Fruit fly (Drosophila melanogaster) whole organism, embryonic: ENCODE data around the gene CG6927.

Source experiments
- Ada2b ChIP-seq: fragments of 200-800 bp; sonication (Bioruptor generic); IDR thresholded peaks from 2 replicates; pipeline ENCODE4 v1.3.6; 2022; ENCODE audit warnings: missing biosample characterization, missing genetic modification characterization
- Adf1 ChIP-seq: fragments of 200-800 bp; sonication (Bioruptor generic); IDR thresholded peaks from 2 replicates; pipeline ENCODE4 v1.3.6; 2022; ENCODE audit warnings: missing biosample characterization, missing genetic modification characterization
- Atf3 ChIP-seq: fragments of 200-800 bp; sonication (Bioruptor generic); optimal IDR thresholded peaks from 3 replicates; lab custom pipeline; 2016; ENCODE audit warnings: missing biosample characterization, missing genetic modification characterization
- CG13123 ChIP-seq: fragments of 200-800 bp; sonication (Bioruptor generic); optimal IDR thresholded peaks from 2 replicates; lab custom pipeline; 2016; ENCODE audit warnings: missing biosample characterization, missing genetic modification characterization
- CG13296 ChIP-seq: fragments of 200-800 bp; sonication (Bioruptor generic); optimal IDR thresholded peaks from 3 replicates; lab custom pipeline; 2018; ENCODE audit warnings: missing biosample characterization, mild to moderate bottlenecking, missing genetic modification characterization
- CG14667 ChIP-seq: fragments of 200-800 bp; sonication (Bioruptor generic); IDR thresholded peaks from 2 replicates; pipeline ENCODE4 v1.3.6; 2022; ENCODE audit warnings: missing biosample characterization, missing genetic modification characterization
- CG14860 ChIP-seq: fragments of 200-800 bp; sonication (Bioruptor generic); IDR thresholded peaks from 3 replicates; pipeline ENCODE4 v1.3.6; 2022; ENCODE audit warnings: missing biosample characterization, missing genetic modification characterization; ENCODE audit not compliant: partially characterized antibody
- CG16779 ChIP-seq: fragments of 200-800 bp; sonication (Bioruptor generic); IDR thresholded peaks from 2 replicates; pipeline ENCODE4 v1.3.6; 2022; ENCODE audit warnings: missing biosample characterization, missing genetic modification characterization
- CG17361 ChIP-seq: fragments of 200-800 bp; sonication (Bioruptor generic); IDR thresholded peaks from 3 replicates; pipeline ENCODE4 v1.3.6; 2022; ENCODE audit warnings: missing biosample characterization, missing genetic modification characterization
- CG18619 ChIP-seq: fragments of 200-800 bp; sonication (Bioruptor generic); optimal IDR thresholded peaks from 3 replicates; lab custom pipeline; 2017; ENCODE audit warnings: missing biosample characterization, mild to moderate bottlenecking, missing genetic modification characterization
- CG3726 ChIP-seq: fragments of 200-800 bp; sonication (Bioruptor generic); IDR thresholded peaks from 3 replicates; pipeline ENCODE4, ENCODE4 v1.3.6; 2022; ENCODE audit warnings: missing biosample characterization, missing genetic modification characterization
- CG4404 ChIP-seq: fragments of 200-800 bp; sonication (Bioruptor generic); IDR thresholded peaks from 2 replicates; pipeline ENCODE4 v1.3.6; 2022; ENCODE audit warnings: missing biosample characterization, missing genetic modification characterization
- CG4854 ChIP-seq: fragments of 200-800 bp; sonication (Bioruptor generic); optimal IDR thresholded peaks from 2 replicates; lab custom pipeline; 2016; ENCODE audit warnings: missing biosample characterization, missing genetic modification characterization, inconsistent platforms
- CG5180 ChIP-seq: fragments of 200-800 bp; sonication (Bioruptor generic); optimal IDR thresholded peaks from 3 replicates; lab custom pipeline; 2017; ENCODE audit warnings: missing biosample characterization, missing genetic modification characterization, mild to moderate bottlenecking, moderate library complexity, missing genetic modification reagents
- CG6683 ChIP-seq: fragments of 200-800 bp; sonication (Bioruptor generic); optimal IDR thresholded peaks from 2 replicates; lab custom pipeline; 2017; ENCODE audit warnings: missing biosample characterization, mild to moderate bottlenecking, missing genetic modification characterization, missing genetic modification reagents
- CG6813 ChIP-seq: fragments of 200-800 bp; sonication (Bioruptor generic); optimal IDR thresholded peaks from 2 replicates; lab custom pipeline; 2017; ENCODE audit warnings: missing biosample characterization, missing genetic modification characterization, mild to moderate bottlenecking, moderate library complexity, missing genetic modification reagents
- CG9817 ChIP-seq: fragments of 200-800 bp; sonication (Bioruptor generic); optimal IDR thresholded peaks from 2 replicates; lab custom pipeline; 2018; ENCODE audit warnings: missing biosample characterization, mild to moderate bottlenecking, missing genetic modification characterization, moderate library complexity
- CHES-1-like ChIP-seq: fragments of 200-800 bp; sonication (Bioruptor generic); optimal IDR thresholded peaks from 2 replicates; lab custom pipeline; 2016; ENCODE audit warnings: missing biosample characterization, missing genetic modification characterization
- Chrac-16 ChIP-seq: fragments of 200-800 bp; sonication (Bioruptor generic); optimal IDR thresholded peaks from 3 replicates; lab custom pipeline; 2016; ENCODE audit warnings: missing biosample characterization, missing genetic modification characterization
- Dfd ChIP-seq, 2 experiments: fragments of >200 bp; optimal IDR thresholded peaks; 2 replicates each; lab custom pipeline; 2017; ENCODE audit warnings: missing biosample characterization in 2 of 2, missing genetic modification characterization in 2 of 2
- HHEX ChIP-seq: fragments of 200-800 bp; sonication (Bioruptor generic); optimal IDR thresholded peaks from 3 replicates; lab custom pipeline; 2017; ENCODE audit warnings: missing biosample characterization, mild to moderate bottlenecking, missing genetic modification characterization, missing genetic modification reagents
- Hr39 ChIP-seq: fragments of >200 bp; optimal IDR thresholded peaks from 2 replicates; lab custom pipeline; 2017
- NK7.1 ChIP-seq: fragments of 200-800 bp; sonication (Bioruptor generic); optimal IDR thresholded peaks from 3 replicates; lab custom pipeline; 2016; ENCODE audit warnings: missing biosample characterization, missing genetic modification characterization
- Neu2 ChIP-seq: fragments of 200-800 bp; sonication (Bioruptor generic); optimal IDR thresholded peaks from 3 replicates; lab custom pipeline; 2016; ENCODE audit warnings: missing biosample characterization, missing genetic modification characterization, borderline replicate concordance
- PHDP ChIP-seq: fragments of 200-800 bp; sonication (Bioruptor generic); optimal IDR thresholded peaks from 3 replicates; lab custom pipeline; 2018; ENCODE audit warnings: missing biosample characterization, mild to moderate bottlenecking, missing genetic modification characterization, moderate library complexity
- Ptx1 ChIP-seq: fragments of 200-800 bp; sonication (Bioruptor generic); IDR thresholded peaks from 2 replicates; pipeline ENCODE4 v1.3.6; 2022; ENCODE audit warnings: missing biosample characterization, missing genetic modification characterization
- Taf1 ChIP-seq: fragments of 200-800 bp; sonication (Bioruptor generic); IDR thresholded peaks from 2 replicates; pipeline ENCODE4 v1.3.6; 2022; ENCODE audit warnings: missing biosample characterization, missing genetic modification characterization
- Xbp1 ChIP-seq: fragments of 200-800 bp; sonication (Bioruptor generic); optimal IDR thresholded peaks from 3 replicates; lab custom pipeline; 2016; ENCODE audit warnings: missing biosample characterization, mild to moderate bottlenecking, missing genetic modification characterization
- ash1 ChIP-seq: fragments of 200-800 bp; sonication (Bioruptor generic); optimal IDR thresholded peaks from 2 replicates; lab custom pipeline; 2018; ENCODE audit warnings: missing biosample characterization, mild to moderate bottlenecking, missing genetic modification characterization
- bab2 ChIP-seq: fragments of 200-800 bp; sonication (Bioruptor generic); optimal IDR thresholded peaks from 2 replicates; lab custom pipeline; 2016; ENCODE audit warnings: missing biosample characterization, missing genetic modification characterization
- btn ChIP-seq: fragments of 200-800 bp; sonication (Bioruptor generic); optimal IDR thresholded peaks from 2 replicates; lab custom pipeline; 2016; ENCODE audit warnings: missing biosample characterization, missing genetic modification characterization
- crol ChIP-seq: fragments of 200-800 bp; sonication (Bioruptor generic); IDR thresholded peaks from 2 replicates; pipeline ENCODE4 v1.3.6; 2022; ENCODE audit warnings: missing biosample characterization, missing genetic modification characterization
- dati ChIP-seq: fragments of 200-800 bp; sonication (Bioruptor generic); IDR thresholded peaks from 2 replicates; pipeline ENCODE4 v1.3.6; 2022; ENCODE audit warnings: missing biosample characterization, missing genetic modification characterization
- dmrt11E ChIP-seq: fragments of 200-800 bp; sonication (Bioruptor generic); optimal IDR thresholded peaks from 3 replicates; lab custom pipeline; 2018; ENCODE audit warnings: missing biosample characterization, mild to moderate bottlenecking, missing genetic modification characterization, moderate library complexity
- fd64A ChIP-seq: fragments of 200-800 bp; sonication (Bioruptor generic); optimal IDR thresholded peaks from 3 replicates; lab custom pipeline; 2018; ENCODE audit warnings: missing biosample characterization, mild to moderate bottlenecking, missing genetic modification characterization
- ftz-f1 ChIP-seq: fragments of 200-800 bp; sonication (Bioruptor generic); optimal IDR thresholded peaks from 2 replicates; lab custom pipeline; 2016; ENCODE audit warnings: missing biosample characterization, missing genetic modification characterization
- fu2 ChIP-seq: fragments of 200-800 bp; sonication (Bioruptor generic); optimal IDR thresholded peaks from 2 replicates; lab custom pipeline; 2016; ENCODE audit warnings: missing biosample characterization, missing genetic modification characterization
- ind ChIP-seq: fragments of 200-800 bp; sonication (Bioruptor generic); optimal IDR thresholded peaks from 3 replicates; lab custom pipeline; 2016; ENCODE audit warnings: missing biosample characterization, missing genetic modification characterization
- klu ChIP-seq: fragments of 200-800 bp; sonication (Bioruptor generic); IDR thresholded peaks from 2 replicates; pipeline ENCODE4 v1.3.6; 2022; ENCODE audit warnings: missing biosample characterization, missing genetic modification characterization
- lilli ChIP-seq: fragments of 200-800 bp; sonication (Bioruptor generic); optimal IDR thresholded peaks from 3 replicates; lab custom pipeline; 2016; ENCODE audit warnings: missing biosample characterization, missing genetic modification characterization
- lov ChIP-seq, 2 experiments: fragments of 200-800 bp in 1 of 2; fragments of >200 bp in 1 of 2; sonication (Bioruptor generic) in 1 of 2; IDR thresholded peaks in 1 of 2; optimal IDR thresholded peaks in 1 of 2; 2 replicates in 1 of 2; 3 replicates in 1 of 2; pipeline versions ENCODE4 v1.3.6 to Lab custom; 2017 to 2022; ENCODE audit warnings: missing biosample characterization in 1 of 2, missing genetic modification characterization in 1 of 2
- otp ChIP-seq: fragments of 200-800 bp; sonication (Bioruptor generic); IDR thresholded peaks from 3 replicates; pipeline ENCODE4, ENCODE4 v1.3.6; 2022; ENCODE audit warnings: missing biosample characterization, missing genetic modification characterization
- prd ChIP-seq, 3 experiments: fragments of >200 bp in 2 of 3; fragments of 200-800 bp in 1 of 3; sonication (Bioruptor generic) in 1 of 3; optimal IDR thresholded peaks in 2 of 3; IDR thresholded peaks in 1 of 3; 2 replicates in 2 of 3; 3 replicates in 1 of 3; pipeline versions ENCODE4 v1.3.6 to Lab custom; 2017 to 2022; ENCODE audit warnings: missing biosample characterization in 1 of 3, missing genetic modification characterization in 1 of 3
- psq ChIP-seq: fragments of 200-800 bp; sonication (Bioruptor generic); optimal IDR thresholded peaks from 2 replicates; lab custom pipeline; 2017; ENCODE audit warnings: missing biosample characterization, missing genetic modification characterization
- rib ChIP-seq: fragments of 200-800 bp; sonication (Bioruptor generic); IDR thresholded peaks from 2 replicates; pipeline ENCODE4 v1.3.6; 2022; ENCODE audit warnings: missing biosample characterization, missing genetic modification characterization
- wek ChIP-seq: fragments of 200-800 bp; sonication (Bioruptor generic); optimal IDR thresholded peaks from 3 replicates; lab custom pipeline; 2018; ENCODE audit warnings: missing biosample characterization, mild to moderate bottlenecking, missing genetic modification characterization, moderate library complexity
- zen ChIP-seq: fragments of 200-800 bp; sonication (Bioruptor generic); optimal IDR thresholded peaks from 3 replicates; lab custom pipeline; 2018; ENCODE audit warnings: missing biosample characterization, mild to moderate bottlenecking, missing genetic modification characterization, moderate library complexity
- zf30C ChIP-seq: fragments of 200-800 bp; sonication (Bioruptor generic); optimal IDR thresholded peaks from 3 replicates; lab custom pipeline; 2018; ENCODE audit warnings: missing biosample characterization, mild to moderate bottlenecking, missing genetic modification characterization

The CG6927 gene

dm6 chrX:4909938-4910778 lies 3.5 kb downstream of the CG6927 start (continued):
- TF ChIP-seq bab2 (GFP tag; lab: Kevin White, UChicago) = peak; percentile 100
- peak; percentile 100 for TF ChIP-seq NK7.1
- peak; percentile 100 for TF ChIP-seq CG18619 (GFP tag; lab: Kevin White, UChicago)
- peak; percentile 100 for TF ChIP-seq CG6813 (GFP tag; lab: Kevin White, UChicago)
- peak; percentile 99 for TF ChIP-seq CG4854 (GFP tag; lab: Kevin White, UChicago)
- peak; percentile 100 for TF ChIP-seq lilli (GFP tag; lab: Kevin White, UChicago)
- TF ChIP-seq otp (GFP tag; lab: Robert Waterston, UW) = peak; percentile 100
- TF ChIP-seq CG13123 (GFP tag; lab: Kevin White, UChicago) = peak; percentile 99
- TF ChIP-seq CG13296 = peak; percentile 100
- TF ChIP-seq PHDP (tag; lab: Kevin White, UChicago) = peak; percentile 100
- TF ChIP-seq klu (GFP tag; lab: Robert Waterston, UW) = peak; percentile 99
- TF ChIP-seq ind (GFP tag; lab: Kevin White, UChicago) = peak; percentile 100
- no peak for TF ChIP-seq lov (optimal IDR thresholded peaks at IDR 0.05; lab: Kevin White, UChicago)
- TF ChIP-seq lov (GFP tag; IDR thresholded peaks at IDR 0.05; lab: Robert Waterston, UW) = peak; percentile 100
- TF ChIP-seq CG16779 (GFP tag; lab: Robert Waterston, UW) = peak; percentile 100
- TF ChIP-seq HHEX (GFP tag; lab: Kevin White, UChicago) = peak; percentile 100
- TF ChIP-seq rib (GFP tag; lab: Robert Waterston, UW) = peak; percentile 100
- TF ChIP-seq ash1 (GFP tag; lab: Kevin White, UChicago) = peak; percentile 99
- peak; percentile 99 for TF ChIP-seq dati (GFP tag; lab: Robert Waterston, UW)
- peak; percentile 98 for TF ChIP-seq wek (GFP tag; lab: Kevin White, UChicago)
- TF ChIP-seq Ada2b (GFP tag; lab: Robert Waterston, UW) = peak; percentile 100
- peak; percentile 100 for TF ChIP-seq dmrt11E (tag; lab: Kevin White, UChicago)
- TF ChIP-seq zf30C = peak; percentile 65
- peak in 1 of 2 experiments; percentile 3 for TF ChIP-seq Dfd (GFP tag; optimal IDR thresholded peaks at IDR 0.05; lab: Kevin White, UChicago)
- TF ChIP-seq fu2 = peak; percentile 99
- peak; percentile 100 for TF ChIP-seq CG3726 (GFP tag; lab: Robert Waterston, UW)
- no peak for TF ChIP-seq CG14860 (GFP tag; lab: Robert Waterston, UW)
- no peak for TF ChIP-seq prd (optimal IDR thresholded peaks at IDR 0.05; lab: Kevin White, UChicago)
- TF ChIP-seq prd (GFP tag; IDR thresholded peaks at IDR 0.05; lab: Robert Waterston, UW) = peak; percentile 100
- no peak for TF ChIP-seq Hr39 (lab: Kevin White, UChicago)
- peak; percentile 100 for TF ChIP-seq Xbp1 (GFP tag; lab: Kevin White, UChicago)
- TF ChIP-seq psq (GFP tag; lab: Kevin White, UChicago) = peak; percentile 99
- peak; percentile 99 for TF ChIP-seq CG6683 (GFP tag; lab: Kevin White, UChicago)
- TF ChIP-seq Atf3 (GFP tag; lab: Kevin White, UChicago) = peak; percentile 99
- peak; percentile 100 for TF ChIP-seq CG9817 (tag; lab: Kevin White, UChicago)
- TF ChIP-seq fd64A (GFP tag; lab: Kevin White, UChicago) = peak; percentile 99
- TF ChIP-seq CG17361 = peak; percentile 100
- TF ChIP-seq Adf1 = peak; percentile 95
- peak; percentile 95 for TF ChIP-seq CG5180 (GFP tag; lab: Kevin White, UChicago)
- peak; percentile 100 for TF ChIP-seq Chrac-16 (GFP tag; lab: Kevin White, UChicago)
- peak; percentile 97 for TF ChIP-seq Neu2 (GFP tag; lab: Kevin White, UChicago)
- peak; percentile 100 for TF ChIP-seq CG4404 (GFP tag; lab: Robert Waterston, UW)
- peak; percentile 99 for TF ChIP-seq Taf1 (GFP tag; lab: Robert Waterston, UW)
- TF ChIP-seq btn (GFP tag; lab: Kevin White, UChicago) = peak; percentile 99
- peak; percentile 98 for TF ChIP-seq ftz-f1 (GFP tag; lab: Kevin White, UChicago)
- peak; percentile 100 for TF ChIP-seq CG14667 (GFP tag; lab: Robert Waterston, UW)
- peak; percentile 100 for TF ChIP-seq CHES-1-like (GFP tag; lab: Kevin White, UChicago)
- TF ChIP-seq Ptx1 = peak; percentile 100
- peak; percentile 100 for TF ChIP-seq zen (tag; lab: Kevin White, UChicago)
- TF ChIP-seq crol (GFP tag; lab: Robert Waterston, UW) = peak; percentile 94
